ENCODE assay signal across 2 fruit fly cellular contexts in genomic region chr3R:21376859-21377607, dm6.
TF ChIP-seq lines count a peak whose summit lies in the region.

No protein-coding gene starts in this region.

TF ChIP-seq in whole organism, adult, 20 proteins besides CTCF, POLR2A, EP300 and RAD21 (continued from another document):
- peak; percentile 33 for TF ChIP-seq bab1 (GFP tag; optimal IDR thresholded peaks at IDR 0.05; lab: Kevin White, UChicago)

TF ChIP-seq in whole organism, embryonic, 481 proteins besides CTCF, POLR2A, EP300 and RAD21 (continued from another document and continues in another):
- TF ChIP-seq zfh1 (GFP tag; IDR thresholded peaks at IDR 0.05; lab: Robert Waterston, UW): 0 out of 3 replicates have a peak, but pooled peaks have one; percentile 5
- TF ChIP-seq CG16813 (GFP tag; IDR thresholded peaks at IDR 0.05; lab: Robert Waterston, UW; ENCODE audit: partially characterized antibody): peak; percentile 84
- TF ChIP-seq CG4617 (GFP tag; optimal IDR thresholded peaks at IDR 0.05; lab: Kevin White, UChicago; ENCODE audit: borderline replicate concordance): peak; percentile 67
- peak; percentile 10 for TF ChIP-seq ac (GFP tag; optimal IDR thresholded peaks at IDR 0.05; lab: Kevin White, UChicago)
- TF ChIP-seq CG6791 (GFP tag; IDR thresholded peaks at IDR 0.05; lab: Robert Waterston, UW; ENCODE audit: partially characterized antibody): peak; percentile 79
- TF ChIP-seq CG8089 (GFP tag; optimal IDR thresholded peaks at IDR 0.05; lab: Kevin White, UChicago): peak; percentile 29
- TF ChIP-seq lov (optimal IDR thresholded peaks at IDR 0.05; lab: Kevin White, UChicago): no peak
- TF ChIP-seq lov (GFP tag; IDR thresholded peaks at IDR 0.05; lab: Robert Waterston, UW): 0 out of 3 replicates have a peak, but pooled peaks have one; percentile 11
- peak; percentile 6 for TF ChIP-seq CG4424 (GFP tag; optimal IDR thresholded peaks at IDR 0.05; lab: Kevin White, UChicago)
- TF ChIP-seq Meics (GFP tag; optimal IDR thresholded peaks at IDR 0.05; lab: Kevin White, UChicago): peak; percentile 27
- peak; percentile 82 for TF ChIP-seq vnd (GFP tag; IDR thresholded peaks at IDR 0.05; lab: Robert Waterston, UW; ENCODE audit: partially characterized antibody)
- TF ChIP-seq Ssrp (tag; optimal IDR thresholded peaks at IDR 0.05; lab: Kevin White, UChicago): peak; percentile 36
- no peak for TF ChIP-seq corto (GFP tag; optimal IDR thresholded peaks at IDR 0.05; lab: Kevin White, UChicago)
- TF ChIP-seq CG4820 (GFP tag; optimal IDR thresholded peaks at IDR 0.05; lab: Kevin White, UChicago): no peak
- peak; percentile 75 for TF ChIP-seq Nf-YC (tag; optimal IDR thresholded peaks at IDR 0.05; lab: Kevin White, UChicago)
- TF ChIP-seq CG15601 (tag; optimal IDR thresholded peaks at IDR 0.05; lab: Kevin White, UChicago): peak; percentile 33
- peak; percentile 71 for TF ChIP-seq Nf-YB (GFP tag; optimal IDR thresholded peaks at IDR 0.05; lab: Kevin White, UChicago)
- peak; percentile 64; the same call in 2 of the 3 replicates for TF ChIP-seq HLH4C (GFP tag; IDR thresholded peaks at IDR 0.05; lab: Robert Waterston, UW; ENCODE audit: partially characterized antibody)
- TF ChIP-seq CG12104 (GFP tag; optimal IDR thresholded peaks at IDR 0.05; lab: Kevin White, UChicago): no peak
- peak; percentile 85 for TF ChIP-seq phol (tag; optimal IDR thresholded peaks at IDR 0.05; lab: Kevin White, UChicago)
- TF ChIP-seq CG6813 (GFP tag; optimal IDR thresholded peaks at IDR 0.05; lab: Kevin White, UChicago): no peak
- TF ChIP-seq CG17361 (GFP tag; IDR thresholded peaks at IDR 0.05; lab: Robert Waterston, UW): peak; percentile 30; the same call in 1 of the 3 replicates
- peak in 1 of 2 experiments; percentile 30 for TF ChIP-seq dpn (GFP tag; optimal IDR thresholded peaks at IDR 0.05; lab: Kevin White, UChicago)
- TF ChIP-seq MBD-R2 (GFP tag; IDR thresholded peaks at IDR 0.05; lab: Robert Waterston, UW): peak; percentile 9; the same call in 1 of the 2 replicates
- TF ChIP-seq tgo (GFP tag; IDR thresholded peaks at IDR 0.05; lab: Robert Waterston, UW): no peak
- peak; percentile 88 for TF ChIP-seq hbn (GFP tag; IDR thresholded peaks at IDR 0.05; lab: Robert Waterston, UW; ENCODE audit: partially characterized antibody)
- peak; percentile 87 for TF ChIP-seq knrl (GFP tag; IDR thresholded peaks at IDR 0.05; lab: Robert Waterston, UW; ENCODE audit: partially characterized antibody)
- TF ChIP-seq CG14667 (GFP tag; IDR thresholded peaks at IDR 0.05; lab: Robert Waterston, UW): no peak
- TF ChIP-seq Dll (GFP tag; IDR thresholded peaks at IDR 0.05; lab: Robert Waterston, UW; ENCODE audit: partially characterized antibody): peak; percentile 91
- TF ChIP-seq NfI (GFP tag; optimal IDR thresholded peaks at IDR 0.05; lab: Kevin White, UChicago): no peak
- TF ChIP-seq CG7271 (tag; optimal IDR thresholded peaks at IDR 0.05; lab: Kevin White, UChicago): peak; percentile 31
- TF ChIP-seq CG13287 (GFP tag; IDR thresholded peaks at IDR 0.05; lab: Robert Waterston, UW; ENCODE audit: partially characterized antibody): peak; percentile 88
- peak; percentile 16 for TF ChIP-seq MTF-1 (GFP tag; optimal IDR thresholded peaks at IDR 0.05; lab: Kevin White, UChicago; ENCODE audit: borderline replicate concordance)
- TF ChIP-seq Fer3 (tag; optimal IDR thresholded peaks at IDR 0.05; lab: Kevin White, UChicago): peak; percentile 3
- 0 out of 2 replicates have a peak, but pooled peaks have one; percentile 16 for TF ChIP-seq wdn (GFP tag; IDR thresholded peaks at IDR 0.05; lab: Robert Waterston, UW)
- TF ChIP-seq nmo (GFP tag; optimal IDR thresholded peaks at IDR 0.05; lab: Kevin White, UChicago): peak; percentile 26
- TF ChIP-seq CG12299 (tag; optimal IDR thresholded peaks at IDR 0.05; lab: Kevin White, UChicago): peak; percentile 30
- no peak for TF ChIP-seq danr (GFP tag; IDR thresholded peaks at IDR 0.05; lab: Robert Waterston, UW)
- TF ChIP-seq CG30403 (GFP tag; optimal IDR thresholded peaks at IDR 0.05; lab: Kevin White, UChicago): peak; percentile 9
- TF ChIP-seq Ets65A (GFP tag; lab: Kevin White, UChicago): peak; percentile 88
- peak; percentile 99 for TF ChIP-seq CG3995 (GFP tag; optimal IDR thresholded peaks at IDR 0.05; lab: Kevin White, UChicago)
- TF ChIP-seq dysf (GFP tag; IDR thresholded peaks at IDR 0.05; lab: Robert Waterston, UW): no peak
- TF ChIP-seq cad (GFP tag; optimal IDR thresholded peaks at IDR 0.05; lab: Kevin White, UChicago): no peak
- peak; percentile 8 for TF ChIP-seq Xbp1 (GFP tag; optimal IDR thresholded peaks at IDR 0.05; lab: Kevin White, UChicago)
- peak; percentile 30 for TF ChIP-seq nom (GFP tag; optimal IDR thresholded peaks at IDR 0.05; lab: Kevin White, UChicago)
- TF ChIP-seq CG17186 (GFP tag; optimal IDR thresholded peaks at IDR 0.05; lab: Kevin White, UChicago): no peak
- peak; percentile 69; the same call in 1 of the 2 replicates for TF ChIP-seq CG42726 (GFP tag; IDR thresholded peaks at IDR 0.05; lab: Robert Waterston, UW; ENCODE audit: partially characterized antibody)
- peak; percentile 59; the same call in 1 of the 2 replicates for TF ChIP-seq nerfin-2 (GFP tag; IDR thresholded peaks at IDR 0.05; lab: Robert Waterston, UW; ENCODE audit: partially characterized antibody)
- peak; percentile 87 for TF ChIP-seq bbx (GFP tag; IDR thresholded peaks at IDR 0.05; lab: Robert Waterston, UW; ENCODE audit: partially characterized antibody)
- no peak for TF ChIP-seq slp2 (GFP tag; optimal IDR thresholded peaks at IDR 0.05; lab: Kevin White, UChicago)
- TF ChIP-seq tna (GFP tag; IDR thresholded peaks at IDR 0.05; lab: Robert Waterston, UW; ENCODE audit: partially characterized antibody): peak; percentile 26; the same call in 1 of the 2 replicates
- TF ChIP-seq ci (GFP tag; IDR thresholded peaks at IDR 0.05; lab: Robert Waterston, UW): peak; percentile 38; the same call in 1 of the 3 replicates
- TF ChIP-seq CG2678 (tag; optimal IDR thresholded peaks at IDR 0.05; lab: Kevin White, UChicago): peak; percentile 9
- TF ChIP-seq CG9932 (GFP tag; IDR thresholded peaks at IDR 0.05; lab: Robert Waterston, UW): peak; percentile 33; the same call in 1 of the 2 replicates
- peak; percentile 93 for TF ChIP-seq BEAF-32 (GFP tag; optimal IDR thresholded peaks at IDR 0.05; lab: Kevin White, UChicago)
- no peak for TF ChIP-seq CG2875 (GFP tag; optimal IDR thresholded peaks at IDR 0.05; lab: Kevin White, UChicago)
- TF ChIP-seq CG30020 (tag; optimal IDR thresholded peaks at IDR 0.05; lab: Kevin White, UChicago): peak; percentile 70
- peak; percentile 90 for TF ChIP-seq amos (GFP tag; IDR thresholded peaks at IDR 0.05; lab: Robert Waterston, UW; ENCODE audit: partially characterized antibody)
- TF ChIP-seq CG2120 (GFP tag; optimal IDR thresholded peaks at IDR 0.05; lab: Kevin White, UChicago): peak; percentile 10
- peak; percentile 47 for TF ChIP-seq CG12659 (GFP tag; optimal IDR thresholded peaks at IDR 0.05; lab: Kevin White, UChicago)
- no peak for TF ChIP-seq mam (GFP tag; optimal IDR thresholded peaks at IDR 0.05; lab: Kevin White, UChicago)
- TF ChIP-seq chm (GFP tag; IDR thresholded peaks at IDR 0.05; lab: Robert Waterston, UW): peak; percentile 80
- peak; percentile 24; the same call in 1 of the 3 replicates for TF ChIP-seq Dbx (GFP tag; IDR thresholded peaks at IDR 0.05; lab: Robert Waterston, UW)
- TF ChIP-seq Doc2 (GFP tag; IDR thresholded peaks at IDR 0.05; lab: Robert Waterston, UW): no peak
- peak; percentile 0 for TF ChIP-seq NC2α (GFP tag; optimal IDR thresholded peaks at IDR 0.05; lab: Kevin White, UChicago)
- TF ChIP-seq Pdp1 (GFP tag; optimal IDR thresholded peaks at IDR 0.05; lab: Kevin White, UChicago): peak in 1 of 2 experiments; percentile 15
- peak; percentile 24 for TF ChIP-seq CoRest (tag; optimal IDR thresholded peaks at IDR 0.05; lab: Kevin White, UChicago)
- TF ChIP-seq insv (GFP tag; optimal IDR thresholded peaks at IDR 0.05; lab: Kevin White, UChicago): peak in 1 of 2 experiments; percentile 5
- TF ChIP-seq chif (GFP tag; optimal IDR thresholded peaks at IDR 0.05; lab: Kevin White, UChicago): peak in 1 of 2 experiments; percentile 25
- TF ChIP-seq hth (optimal IDR thresholded peaks at IDR 0.05; lab: Kevin White, UChicago): no peak
- TF ChIP-seq chn (GFP tag; optimal IDR thresholded peaks at IDR 0.05; lab: Kevin White, UChicago): no peak
- TF ChIP-seq CG12391 (tag; optimal IDR thresholded peaks at IDR 0.05; lab: Kevin White, UChicago): peak; percentile 59
- no peak for TF ChIP-seq sim (GFP tag; IDR thresholded peaks at IDR 0.05; lab: Robert Waterston, UW)
- TF ChIP-seq CG6683 (GFP tag; optimal IDR thresholded peaks at IDR 0.05; lab: Kevin White, UChicago): no peak
- TF ChIP-seq CG1603 (tag; optimal IDR thresholded peaks at IDR 0.05; lab: Kevin White, UChicago): peak; percentile 54
- peak; percentile 8 for TF ChIP-seq CG13624 (GFP tag; optimal IDR thresholded peaks at IDR 0.05; lab: Kevin White, UChicago)
- TF ChIP-seq CG2116 (GFP tag; optimal IDR thresholded peaks at IDR 0.05; lab: Kevin White, UChicago): peak; percentile 36
- peak; percentile 41 for TF ChIP-seq Ets97D (GFP tag; optimal IDR thresholded peaks at IDR 0.05; lab: Kevin White, UChicago)
- peak; percentile 36 for TF ChIP-seq B-H2 (GFP tag; optimal IDR thresholded peaks at IDR 0.05; lab: Kevin White, UChicago)
- no peak for TF ChIP-seq Ada2b (GFP tag; IDR thresholded peaks at IDR 0.05; lab: Robert Waterston, UW)
- TF ChIP-seq Mes4 (GFP tag; optimal IDR thresholded peaks at IDR 0.05; lab: Kevin White, UChicago): peak; percentile 31
- TF ChIP-seq Asciz (GFP tag; optimal IDR thresholded peaks at IDR 0.05; lab: Kevin White, UChicago): no peak
- TF ChIP-seq CG33213 (GFP tag; optimal IDR thresholded peaks at IDR 0.05; lab: Kevin White, UChicago): peak; percentile 33
- peak; percentile 85 for TF ChIP-seq inv (GFP tag; IDR thresholded peaks at IDR 0.05; lab: Robert Waterston, UW; ENCODE audit: partially characterized antibody)
- TF ChIP-seq Sry-δ (GFP tag; optimal IDR thresholded peaks at IDR 0.05; lab: Kevin White, UChicago): peak; percentile 85
- no peak for TF ChIP-seq mirr (GFP tag; optimal IDR thresholded peaks at IDR 0.05; lab: Kevin White, UChicago)
- peak; percentile 67 for TF ChIP-seq CG2129 (GFP tag; IDR thresholded peaks at IDR 0.05; lab: Robert Waterston, UW; ENCODE audit: partially characterized antibody)
- peak; percentile 84 for TF ChIP-seq sens (GFP tag; lab: Kevin White, UChicago)
- no peak for TF ChIP-seq CG10654 (GFP tag; optimal IDR thresholded peaks at IDR 0.05; lab: Kevin White, UChicago)
- peak; percentile 81 for TF ChIP-seq CG31441 (GFP tag; IDR thresholded peaks at IDR 0.05; lab: Robert Waterston, UW)
- TF ChIP-seq unc-4 (GFP tag; IDR thresholded peaks at IDR 0.05; lab: Robert Waterston, UW; ENCODE audit: partially characterized antibody): peak; percentile 89
- peak; percentile 75 for TF ChIP-seq row (GFP tag; IDR thresholded peaks at IDR 0.05; lab: Robert Waterston, UW)
- peak; percentile 87 for TF ChIP-seq Bgb (GFP tag; IDR thresholded peaks at IDR 0.05; lab: Robert Waterston, UW; ENCODE audit: partially characterized antibody)
- peak; percentile 18 for TF ChIP-seq CG9727 (GFP tag; optimal IDR thresholded peaks at IDR 0.05; lab: Kevin White, UChicago)
- TF ChIP-seq rib (GFP tag; IDR thresholded peaks at IDR 0.05; lab: Robert Waterston, UW): 0 out of 2 replicates have a peak, but pooled peaks have one; percentile 12
- peak; percentile 1 for TF ChIP-seq CG8924 (tag; optimal IDR thresholded peaks at IDR 0.05; lab: Kevin White, UChicago)
- no peak for TF ChIP-seq Awh (GFP tag; IDR thresholded peaks at IDR 0.05; lab: Robert Waterston, UW)
- TF ChIP-seq gfzf (GFP tag; optimal IDR thresholded peaks at IDR 0.05; lab: Kevin White, UChicago): peak; percentile 51
- peak; percentile 38 for TF ChIP-seq HmgZ (tag; optimal IDR thresholded peaks at IDR 0.05; lab: Kevin White, UChicago)
- peak; percentile 89 for TF ChIP-seq Scr (GFP tag; IDR thresholded peaks at IDR 0.05; lab: Robert Waterston, UW; ENCODE audit: partially characterized antibody)
- peak; percentile 5 for TF ChIP-seq trem (tag; optimal IDR thresholded peaks at IDR 0.05; lab: Kevin White, UChicago)
- peak; percentile 54 for TF ChIP-seq CG9797 (GFP tag; optimal IDR thresholded peaks at IDR 0.05; lab: Kevin White, UChicago)
- peak; percentile 74; the same call in 3 of the 4 replicates for TF ChIP-seq chinmo (GFP tag; IDR thresholded peaks at IDR 0.05; lab: Robert Waterston, UW; ENCODE audit: partially characterized antibody)
- TF ChIP-seq bsh (GFP tag; optimal IDR thresholded peaks at IDR 0.05; lab: Kevin White, UChicago): no peak
- TF ChIP-seq hkb (optimal IDR thresholded peaks at IDR 0.05; lab: Kevin White, UChicago): no peak
- no peak for TF ChIP-seq hkb (GFP tag; IDR thresholded peaks at IDR 0.05; lab: Robert Waterston, UW)
- peak; percentile 43 for TF ChIP-seq E2f2 (GFP tag; IDR thresholded peaks at IDR 0.05; lab: Robert Waterston, UW)
- TF ChIP-seq lbe (GFP tag; optimal IDR thresholded peaks at IDR 0.05; lab: Kevin White, UChicago): peak; percentile 64
- TF ChIP-seq CG17802 (tag; optimal IDR thresholded peaks at IDR 0.05; lab: Kevin White, UChicago): peak; percentile 11
- no peak for TF ChIP-seq pros (GFP tag; optimal IDR thresholded peaks at IDR 0.05; lab: Kevin White, UChicago)
- no peak for TF ChIP-seq CG17612 (GFP tag; IDR thresholded peaks at IDR 0.05; lab: Robert Waterston, UW)
- TF ChIP-seq Opbp (GFP tag; IDR thresholded peaks at IDR 0.05; lab: Robert Waterston, UW; ENCODE audit: partially characterized antibody): peak; percentile 81
- TF ChIP-seq ab (GFP tag; optimal IDR thresholded peaks at IDR 0.05; lab: Kevin White, UChicago): no peak
- peak; percentile 86 for TF ChIP-seq sna (GFP tag; IDR thresholded peaks at IDR 0.05; lab: Robert Waterston, UW; ENCODE audit: partially characterized antibody)
- TF ChIP-seq en (GFP tag; optimal IDR thresholded peaks at IDR 0.05; lab: Kevin White, UChicago): no peak
- TF ChIP-seq Med (GFP tag; lab: Kevin White, UChicago): peak; percentile 81
- peak; percentile 1 for TF ChIP-seq dm (GFP tag; optimal IDR thresholded peaks at IDR 0.05; lab: Kevin White, UChicago)
- TF ChIP-seq exex (tag; optimal IDR thresholded peaks at IDR 0.05; lab: Kevin White, UChicago): no peak
- peak; percentile 11 for TF ChIP-seq CG2202 (tag; optimal IDR thresholded peaks at IDR 0.05; lab: Kevin White, UChicago)
- peak; percentile 91 for TF ChIP-seq MESR4 (GFP tag; optimal IDR thresholded peaks at IDR 0.05; lab: Kevin White, UChicago)
- TF ChIP-seq CG17912 (GFP tag; optimal IDR thresholded peaks at IDR 0.05; lab: Kevin White, UChicago): peak; percentile 27
- no peak for TF ChIP-seq CG2889 (GFP tag; IDR thresholded peaks at IDR 0.05; lab: Robert Waterston, UW)
- TF ChIP-seq CG10147 (GFP tag; optimal IDR thresholded peaks at IDR 0.05; lab: Kevin White, UChicago): peak; percentile 23
- TF ChIP-seq Adf1 (GFP tag; IDR thresholded peaks at IDR 0.05; lab: Robert Waterston, UW): no peak
